Worm (Caenorhabditis elegans) whole organism, L2 larva: ENCODE measurements around the gene fax-1.

ENCODE experiments used
- C34F6.9 ChIP-seq: fragments of 150-350 bp; optimal IDR thresholded peaks from 2 replicates; lab custom pipeline; 2014; ENCODE audit warnings: missing biosample characterization, missing genetic modification characterization
- F13H6.1 ChIP-seq: sonication (generic microtip); optimal IDR thresholded peaks from 2 replicates; lab custom pipeline; 2016; ENCODE audit warnings: missing genetic modification characterization, missing compliant biosample characterization
- R02D3.7 ChIP-seq: fragments of 150-350 bp; optimal IDR thresholded peaks from 2 replicates; lab custom pipeline; 2014; ENCODE audit warnings: missing biosample characterization, missing genetic modification characterization
- Y55F3AM.14 ChIP-seq: fragments of 200-800 bp; sonication (Bioruptor generic); optimal IDR thresholded peaks from 2 replicates; lab custom pipeline; 2018; ENCODE audit warnings: mild to moderate bottlenecking, missing genetic modification characterization, missing compliant biosample characterization
- ZK546.5 ChIP-seq: sonication (generic microtip); optimal IDR thresholded peaks from 2 replicates; lab custom pipeline; 2017; ENCODE audit warnings: missing biosample characterization, missing genetic modification characterization
- alr-1 ChIP-seq: fragments of 150-350 bp; optimal IDR thresholded peaks from 2 replicates; lab custom pipeline; 2014; ENCODE audit warnings: missing biosample characterization, missing genetic modification characterization
- ama-1 ChIP-seq: fragments of 150-350 bp; optimal IDR thresholded peaks from 2 replicates; lab custom pipeline; 2018; ENCODE audit warnings: inconsistent platforms
- blmp-1 ChIP-seq: sonication (generic microtip); optimal IDR thresholded peaks from 2 replicates; lab custom pipeline; 2017; ENCODE audit warnings: missing genetic modification characterization, mild to moderate bottlenecking, missing compliant biosample characterization, antibody characterized with exemption, moderate library complexity; ENCODE audit not compliant: insufficient read depth
- crh-2 ChIP-seq: sonication (generic microtip); optimal IDR thresholded peaks from 2 replicates; lab custom pipeline; 2017; ENCODE audit warnings: missing biosample characterization, missing genetic modification characterization
- dmd-4 ChIP-seq: sonication (generic microtip); optimal IDR thresholded peaks from 2 replicates; lab custom pipeline; 2017; ENCODE audit warnings: missing biosample characterization, missing genetic modification characterization
- elt-3 ChIP-seq: sonication (generic microtip); optimal IDR thresholded peaks from 2 replicates; lab custom pipeline; 2017; ENCODE audit warnings: missing biosample characterization, missing genetic modification characterization
- fos-1 ChIP-seq: fragments of 150-350 bp; optimal IDR thresholded peaks from 2 replicates; lab custom pipeline; 2014; ENCODE audit warnings: missing biosample characterization, missing genetic modification characterization
- gmeb-1 ChIP-seq: fragments of 150-350 bp; optimal IDR thresholded peaks from 2 replicates; lab custom pipeline; 2014; ENCODE audit warnings: missing biosample characterization, missing genetic modification characterization
- lin-11 ChIP-seq: fragments of 150-350 bp; sonication (generic microtip); optimal IDR thresholded peaks from 2 replicates; lab custom pipeline; 2014; ENCODE audit warnings: missing biosample characterization, missing genetic modification characterization, inconsistent platforms, mixed read lengths
- lin-13 ChIP-seq: fragments of 150-350 bp; optimal IDR thresholded peaks from 2 replicates; lab custom pipeline; 2014; ENCODE audit warnings: missing biosample characterization, missing genetic modification reagents, missing genetic modification characterization
- lin-39 ChIP-seq: fragments of 150-350 bp; optimal IDR thresholded peaks from 2 replicates; lab custom pipeline; 2014; ENCODE audit warnings: missing biosample characterization, missing genetic modification reagents, missing genetic modification characterization
- lsy-2 ChIP-seq, 2 experiments: fragments of 150-350 bp in 1 of 2; sonication (generic microtip) in 1 of 2; optimal IDR thresholded peaks; 2 replicates each; lab custom pipeline; 2014 to 2017; ENCODE audit warnings: missing biosample characterization in 2 of 2, missing genetic modification characterization in 2 of 2
- mbf-1 ChIP-seq: sonication (generic microtip); optimal IDR thresholded peaks from 2 replicates; lab custom pipeline; 2017; ENCODE audit warnings: missing biosample characterization, missing genetic modification characterization
- mdl-1 ChIP-seq, 2 experiments: fragments of 150-350 bp in 1 of 2; sonication (generic microtip) in 1 of 2; optimal IDR thresholded peaks; 2 replicates each; lab custom pipeline; 2017; ENCODE audit warnings: missing biosample characterization in 2 of 2, missing genetic modification characterization in 2 of 2
- nhr-11 ChIP-seq: fragments of 150-350 bp; optimal IDR thresholded peaks from 2 replicates; lab custom pipeline; 2014; ENCODE audit warnings: missing biosample characterization, missing genetic modification characterization
- nhr-12 ChIP-seq: fragments of 150-350 bp; optimal IDR thresholded peaks from 2 replicates; lab custom pipeline; 2014; ENCODE audit warnings: missing biosample characterization, missing genetic modification characterization
- nhr-23 ChIP-seq: fragments of 150-350 bp; optimal IDR thresholded peaks from 2 replicates; lab custom pipeline; 2014; ENCODE audit warnings: missing biosample characterization, missing genetic modification reagents, missing genetic modification characterization
- nhr-25 ChIP-seq: fragments of 150-350 bp; sonication (generic microtip); optimal IDR thresholded peaks from 3 replicates; lab custom pipeline; 2014; ENCODE audit warnings: missing biosample characterization, missing genetic modification characterization
- nhr-6 ChIP-seq: fragments of 150-350 bp; optimal IDR thresholded peaks from 2 replicates; lab custom pipeline; 2014; ENCODE audit warnings: missing biosample characterization, missing genetic modification characterization
- nhr-77 ChIP-seq: fragments of 150-350 bp; optimal IDR thresholded peaks from 2 replicates; lab custom pipeline; 2014; ENCODE audit warnings: missing biosample characterization, missing genetic modification characterization
- sem-4 ChIP-seq: fragments of 150-350 bp; optimal IDR thresholded peaks from 2 replicates; lab custom pipeline; 2014; ENCODE audit warnings: missing biosample characterization, missing genetic modification reagents, missing genetic modification characterization
- skn-1 ChIP-seq: sonication (generic microtip); optimal IDR thresholded peaks from 2 replicates; lab custom pipeline; 2017; ENCODE audit warnings: missing biosample characterization, missing genetic modification characterization
- sma-3 ChIP-seq: sonication (generic microtip); optimal IDR thresholded peaks from 2 replicates; lab custom pipeline; 2016; ENCODE audit warnings: missing genetic modification reagents, missing genetic modification characterization, missing compliant biosample characterization
- sma-9 ChIP-seq, 2 experiments: fragments of 150-350 bp in 1 of 2; sonication (generic microtip) in 1 of 2; optimal IDR thresholded peaks; 2 replicates each; lab custom pipeline; 2014 to 2016; ENCODE audit warnings: missing genetic modification characterization in 2 of 2, mild to moderate bottlenecking in 1 of 2, missing biosample characterization in 1 of 2, missing compliant biosample characterization in 1 of 2, missing genetic modification reagents in 1 of 2, moderate library complexity in 1 of 2
- snpc-4 ChIP-seq: fragments of 150-350 bp; optimal IDR thresholded peaks from 2 replicates; lab custom pipeline; 2014; ENCODE audit warnings: missing biosample characterization, missing genetic modification characterization
- unc-39 ChIP-seq: fragments of 150-350 bp; optimal IDR thresholded peaks from 2 replicates; lab custom pipeline; 2014; ENCODE audit warnings: missing biosample characterization, missing genetic modification characterization
- unc-62 ChIP-seq: fragments of 150-350 bp; optimal IDR thresholded peaks from 2 replicates; lab custom pipeline; 2014; ENCODE audit warnings: missing biosample characterization, missing genetic modification reagents, missing genetic modification characterization
- ztf-4 ChIP-seq: fragments of 150-350 bp; optimal IDR thresholded peaks from 2 replicates; lab custom pipeline; 2014; ENCODE audit warnings: missing biosample characterization, missing genetic modification characterization

fax-1 gene

ce11 chrX:3218040-3218795 is 19.1 kb upstream of the fax-1 start:
- TF ChIP-seq gmeb-1 (tag; lab: Kevin White, UChicago) = no peak
- peak; percentile 6 for TF ChIP-seq blmp-1 (tag; lab: Kevin White, UChicago)
- no peak for TF ChIP-seq nhr-6 (tag; lab: Kevin White, UChicago)
- TF ChIP-seq crh-2 (tag; lab: Kevin White, UChicago) = peak; percentile 14
- TF ChIP-seq, all 48 proteins: peak for 2

ce11 chrX:3216698-3217097 is 17.5 kb upstream of the fax-1 start:
- TF ChIP-seq nhr-11 = no peak
- TF ChIP-seq mdl-1 (tag; optimal IDR thresholded peaks at IDR 0.05; lab: Kevin White, UChicago) = no peak
- TF ChIP-seq nhr-12 (tag; lab: Kevin White, UChicago) = no peak
- TF ChIP-seq gmeb-1 (tag; lab: Kevin White, UChicago) = no peak
- TF ChIP-seq R02D3.7 (tag; lab: Kevin White, UChicago) = no peak
- TF ChIP-seq mbf-1 = no peak
- no peak for TF ChIP-seq sem-4 (tag; lab: Kevin White, UChicago)
- no peak for TF ChIP-seq blmp-1 (tag; lab: Kevin White, UChicago)
- TF ChIP-seq alr-1 (tag; lab: Kevin White, UChicago) = no peak
- no peak for TF ChIP-seq sma-3
- no peak for TF ChIP-seq sma-9 (GFP tag; optimal IDR thresholded peaks at IDR 0.05; lab: Kevin White, UChicago)
- no peak for TF ChIP-seq sma-9 (tag; optimal IDR thresholded peaks at IDR 0.05; lab: Kevin White, UChicago)
- no peak for TF ChIP-seq Y55F3AM.14 (GFP tag; lab: Kevin White, UChicago)
- TF ChIP-seq lsy-2 (tag; optimal IDR thresholded peaks at IDR 0.05; lab: Kevin White, UChicago) = no peak
- TF ChIP-seq, all 48 proteins: peak for 0

- no peak for TF ChIP-seq unc-62 (GFP tag; lab: Kevin White, UChicago)
- TF ChIP-seq R02D3.7 (tag; lab: Kevin White, UChicago) = no peak
- TF ChIP-seq lin-39 = no peak
- TF ChIP-seq nhr-11 = no peak
- TF ChIP-seq ZK546.5 (tag; lab: Kevin White, UChicago) = no peak
- TF ChIP-seq alr-1 (tag; lab: Kevin White, UChicago) = no peak
Observed at ce11 chrX:3209523-3209922, 10.4 kb upstream of the fax-1 start, which contains the start of gene F28B4.4. TSS of gene F28B4.4 (minus strand) at chrX:3209623.

DNA sequence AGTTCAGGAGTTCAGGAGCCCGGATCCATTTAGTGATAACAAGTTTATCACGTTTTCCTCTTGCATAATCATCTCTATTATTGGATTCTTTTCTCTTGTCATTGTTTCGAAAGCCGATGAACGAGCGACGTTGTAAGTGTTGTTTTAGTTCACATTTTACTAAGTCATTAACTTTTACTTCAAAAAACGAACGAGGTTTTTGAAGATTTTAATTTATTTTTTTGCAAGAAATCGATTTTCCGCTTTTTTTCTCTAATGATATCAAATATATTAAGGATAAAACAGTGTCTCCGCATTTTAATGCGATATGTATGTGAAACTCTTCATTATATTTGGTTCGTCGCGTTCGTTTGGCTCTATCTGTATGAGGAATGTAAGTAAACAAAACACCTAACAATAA is 5.6 kb upstream of the fax-1 start, which contains the start of gene F28B4.1:
Gene F28B4.1, plus strand, starts transcription at position 301 of the 400 bp plus-strand sequence.
- no peak for TF ChIP-seq unc-62 (GFP tag; lab: Kevin White, UChicago)
- TF ChIP-seq C34F6.9 (tag; lab: Kevin White, UChicago) = no peak
- no peak for TF ChIP-seq F13H6.1
- TF ChIP-seq lin-11 (tag; lab: Kevin White, UChicago) = no peak
- no peak for TF ChIP-seq ZK546.5 (tag; lab: Kevin White, UChicago)
- no peak for TF ChIP-seq Y55F3AM.14 (GFP tag; lab: Kevin White, UChicago)
- TF ChIP-seq ama-1 = no peak
- TF ChIP-seq crh-2 (tag; lab: Kevin White, UChicago) = no peak
- TF ChIP-seq nhr-23 = no peak
- TF ChIP-seq nhr-25 = no peak
- TF ChIP-seq nhr-12 (tag; lab: Kevin White, UChicago) = no peak
- TF ChIP-seq nhr-77 = no peak
- TF ChIP-seq lin-13 (GFP tag; lab: Kevin White, UChicago) = no peak

DNA sequence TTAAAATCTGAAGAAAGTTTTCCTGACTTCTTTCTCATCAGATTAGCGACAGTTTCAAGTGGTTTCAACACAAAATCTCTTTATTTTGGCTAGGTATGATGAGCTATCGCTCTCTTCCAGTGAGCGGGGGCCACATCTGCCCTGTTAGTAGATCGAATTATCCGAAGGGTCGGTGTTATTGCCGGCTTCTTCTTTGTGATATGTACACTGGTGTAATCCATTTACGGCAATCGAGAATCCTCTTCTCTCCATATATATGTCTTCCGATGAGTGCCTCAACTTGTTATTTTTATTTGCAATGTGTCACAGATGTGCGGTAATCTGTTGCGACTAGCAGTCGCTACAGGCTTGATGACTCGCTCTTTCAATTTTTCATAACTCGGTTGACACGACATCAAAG is 3.2 kb upstream of the fax-1 start:
- TF ChIP-seq unc-39 (tag; lab: Kevin White, UChicago) (no peak), nhr-11 (no peak), F13H6.1 (no peak), lsy-2 (tag; optimal IDR thresholded peaks at IDR 0.05; lab: Kevin White, UChicago) (no peak), blmp-1 (tag; lab: Kevin White, UChicago) (no peak), skn-1 (tag; lab: Kevin White, UChicago) (no peak), elt-3 (tag; lab: Kevin White, UChicago) (no peak), snpc-4 (tag; lab: Kevin White, UChicago) (no peak), ztf-4 (tag; lab: Kevin White, UChicago) (no peak), alr-1 (tag; lab: Kevin White, UChicago) (no peak), C34F6.9 (tag; lab: Kevin White, UChicago) (no peak), fos-1 (tag; lab: Kevin White, UChicago) (no peak), sem-4 (tag; lab: Kevin White, UChicago) (no peak), crh-2 (tag; lab: Kevin White, UChicago) (no peak), dmd-4 (tag; lab: Kevin White, UChicago) (no peak), unc-62 (GFP tag; lab: Kevin White, UChicago) (no peak), lin-39 (no peak), nhr-6 (tag; lab: Kevin White, UChicago) (no peak), sma-3 (no peak), nhr-25 (no peak)
